Worm (Caenorhabditis elegans): Measurements from ENCODE around the gene C36B7.2.

C36B7.2 gene

DNA sequence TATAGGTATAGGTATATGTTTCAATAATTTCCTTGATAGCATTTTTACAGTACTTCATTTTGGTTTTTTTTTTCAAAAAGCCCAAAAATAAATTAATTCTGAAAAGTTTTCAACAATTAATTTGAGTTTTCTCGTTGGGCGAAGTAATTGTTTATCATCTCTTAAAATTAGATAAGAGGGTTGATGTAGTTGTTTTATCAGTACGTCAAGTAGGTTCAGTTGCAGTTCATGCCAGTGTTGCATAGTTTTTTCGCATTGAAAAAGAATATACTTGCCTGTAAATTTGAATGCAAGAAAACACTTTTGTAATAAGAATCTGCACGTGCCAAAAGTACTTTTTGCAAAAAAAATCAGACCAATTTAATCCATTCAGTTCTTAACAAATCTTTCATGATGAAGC is 19.0 kb downstream of the C36B7.2 start:
- no peak for TF ChIP-seq F57C9.4 (tag; optimal IDR thresholded peaks at IDR 0.05)
- peak; percentile 12 for TF ChIP-seq nhr-80 (tag; optimal IDR thresholded peaks at IDR 0.05)
- no peak for TF ChIP-seq mcd-1 (GFP tag; IDR thresholded peaks at IDR 0.05)

DNA sequence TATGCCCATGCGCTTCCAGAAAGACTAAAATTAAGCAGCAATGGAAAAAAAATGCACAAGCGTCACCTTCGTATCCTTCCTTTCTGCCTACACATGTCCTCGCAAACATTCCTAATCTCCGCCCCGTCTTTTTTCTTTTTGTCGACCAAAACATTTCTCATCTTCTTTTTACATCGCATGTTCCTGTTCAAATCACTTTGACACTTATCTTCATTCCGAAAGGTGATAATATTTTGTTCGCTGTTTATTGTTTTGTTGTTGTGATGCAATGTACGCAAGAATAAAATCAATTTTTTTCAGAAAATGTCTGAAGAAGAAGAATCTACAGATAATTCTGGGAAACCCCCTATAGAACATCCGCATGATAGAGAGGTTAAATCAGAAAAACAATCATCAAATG is 20.1 kb downstream of the C36B7.2 start, which contains the start of gene ist-1:
ist-1 (plus strand) TSS at position 301 of the 400 bp plus-strand sequence.
- TF ChIP-seq egl-18 (GFP tag; IDR thresholded peaks at IDR 0.05) (no peak), unc-62 (GFP tag; optimal IDR thresholded peaks at IDR 0.05) (no peak), mes-4 (tag; optimal IDR thresholded peaks at IDR 0.05) (no peak), ceh-27 (GFP tag; optimal IDR thresholded peaks at IDR 0.05) (no peak), B0035.1 (tag; optimal IDR thresholded peaks at IDR 0.05) (no peak), C17E4.6 (GFP tag; IDR thresholded peaks at IDR 0.05) (no peak), efl-1 (GFP tag; optimal IDR thresholded peaks at IDR 0.05) (no peak), lag-1 (GFP tag; IDR thresholded peaks at IDR 0.05) (no peak), ekl-4 (GFP tag; IDR thresholded peaks at IDR 0.05) (no peak), athp-1 (tag; optimal IDR thresholded peaks at IDR 0.05) (no peak), hrde-1 (tag; optimal IDR thresholded peaks at IDR 0.05; ENCODE audit: borderline replicate concordance) (no peak), lir-1 (GFP tag; conservative IDR thresholded peaks at IDR 0.05) (no peak), zim-3 (tag; optimal IDR thresholded peaks at IDR 0.05) (no peak), egrh-3 (GFP tag; IDR thresholded peaks at IDR 0.05) (no peak), hlh-26 (GFP tag; conservative IDR thresholded peaks at IDR 0.05) (no peak), Y53F4B.3 (GFP tag; IDR thresholded peaks at IDR 0.05) (no peak), tlf-1 (GFP tag; optimal IDR thresholded peaks at IDR 0.05) (no peak), ama-1 (optimal IDR thresholded peaks at IDR 0.05) (no peak), ama-1 (GFP tag; optimal IDR thresholded peaks at IDR 0.05) (no peak), chd-7 (tag; optimal IDR thresholded peaks at IDR 0.05) (no peak), sdz-38 (tag; optimal IDR thresholded peaks at IDR 0.05) (no peak)

DNA sequence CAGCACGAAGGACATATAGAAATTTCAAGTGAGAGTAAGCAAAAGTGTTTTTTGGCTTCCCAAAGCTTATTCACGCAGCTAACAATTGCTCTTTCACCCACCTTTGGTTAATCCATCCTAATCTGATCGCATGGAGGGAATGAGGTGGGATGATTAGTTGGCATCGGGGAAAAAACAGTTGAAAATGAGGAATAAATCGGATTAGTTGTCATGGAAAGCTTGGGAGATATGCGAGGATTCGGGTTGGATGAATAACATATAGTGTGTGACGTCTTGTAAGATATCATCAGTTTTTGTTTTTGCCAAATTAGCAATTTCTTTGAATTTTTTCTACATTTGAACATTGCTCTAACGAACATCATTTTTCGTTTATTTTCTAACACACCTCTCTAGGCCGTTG is 22.4 kb downstream of the C36B7.2 start:
- TF ChIP-seq K12H6.12 (tag; optimal IDR thresholded peaks at IDR 0.05) = no peak
- no peak for TF ChIP-seq lsl-1 (GFP tag; optimal IDR thresholded peaks at IDR 0.05)
- TF ChIP-seq F37B4.10 (GFP tag; IDR thresholded peaks at IDR 0.05) = no peak
- no peak for TF ChIP-seq K11D2.4 (GFP tag; IDR thresholded peaks at IDR 0.05)

DNA sequence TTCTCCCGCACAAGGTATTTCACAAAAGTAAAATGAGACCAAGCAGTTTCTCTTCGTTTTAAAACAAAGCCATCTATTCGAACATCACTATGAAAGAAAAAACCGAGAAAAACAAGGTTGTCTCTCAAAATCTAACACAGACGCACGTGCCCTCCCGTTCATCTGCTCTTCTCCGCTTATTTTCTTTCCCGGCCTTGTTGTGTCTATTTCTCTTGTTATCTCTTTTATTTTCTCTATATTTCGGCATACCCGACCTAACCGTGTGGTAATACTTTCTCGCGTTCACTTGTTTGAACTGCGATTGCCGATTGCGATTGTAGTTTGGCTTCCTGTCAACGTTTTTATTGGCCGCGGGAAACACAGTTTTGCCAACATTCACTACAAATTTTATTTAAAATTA is 23.3 kb downstream of the C36B7.2 start:
- TF ChIP-seq nhr-80 (tag; optimal IDR thresholded peaks at IDR 0.05) = peak; percentile 25
- TF ChIP-seq cebp-1 (GFP tag; IDR thresholded peaks at IDR 0.05) = no peak
- TF ChIP-seq cebp-1 (tag; optimal IDR thresholded peaks at IDR 0.05) = peak; percentile 27
- no peak for TF ChIP-seq F10E7.11 (tag; optimal IDR thresholded peaks at IDR 0.05)
- TF ChIP-seq D2030.7 (GFP tag; IDR thresholded peaks at IDR 0.05) = no peak
- no peak for TF ChIP-seq let-607 (tag; optimal IDR thresholded peaks at IDR 0.05)
- no peak for TF ChIP-seq T07F8.4 (tag; optimal IDR thresholded peaks at IDR 0.05)
- TF ChIP-seq zim-3 (tag; optimal IDR thresholded peaks at IDR 0.05) = no peak
- TF ChIP-seq F22D6.2 (tag; optimal IDR thresholded peaks at IDR 0.05) = no peak
- no peak for TF ChIP-seq F55B11.4 (tag; optimal IDR thresholded peaks at IDR 0.05; ENCODE audit: borderline replicate concordance, insufficient read depth)
- TF ChIP-seq zfh-2 (GFP tag; conservative IDR thresholded peaks at IDR 0.05) = no peak
- TF ChIP-seq F37B4.10 (GFP tag; IDR thresholded peaks at IDR 0.05) = no peak
- TF ChIP-seq fkh-3 (tag; optimal IDR thresholded peaks at IDR 0.05) = no peak
- TF ChIP-seq hmg-1.2 (GFP tag; IDR thresholded peaks at IDR 0.05) = peak; percentile 48; the same call in 1 of the 2 replicates

Measured in whole organism, young adult.